Fruit fly (Drosophila melanogaster) whole organism, pupa: ENCODE results near the gene CG7115.

Experiments used
- CG10348 ChIP-seq: fragments of 200-800 bp; sonication (Bioruptor generic); IDR thresholded peaks from 2 replicates; pipeline ENCODE4 v1.3.6; 2022; ENCODE audit warnings: missing biosample characterization, missing genetic modification characterization
- CG14655 ChIP-seq: fragments of 200-800 bp; sonication (Bioruptor generic); optimal IDR thresholded peaks from 3 replicates; lab custom pipeline; 2017; ENCODE audit warnings: mild to moderate bottlenecking, missing biosample characterization, missing genetic modification reagents, missing genetic modification characterization
- CG15710 ChIP-seq: fragments of 200-800 bp; sonication (Bioruptor generic); optimal IDR thresholded peaks from 2 replicates; lab custom pipeline; 2018; ENCODE audit warnings: missing biosample characterization, mild to moderate bottlenecking, missing genetic modification characterization, moderate library complexity
- CG34367 ChIP-seq: fragments of 200-800 bp; sonication (Bioruptor generic); optimal IDR thresholded peaks from 2 replicates; lab custom pipeline; 2018; ENCODE audit warnings: missing biosample characterization, mild to moderate bottlenecking, missing genetic modification characterization
- CG4496 ChIP-seq: fragments of 200-800 bp; sonication (Bioruptor generic); IDR thresholded peaks from 3 replicates; pipeline ENCODE4 v1.3.6; 2022; ENCODE audit warnings: missing biosample characterization, missing genetic modification characterization
- CG8159 ChIP-seq: fragments of 200-800 bp; sonication (Bioruptor generic); optimal IDR thresholded peaks from 3 replicates; lab custom pipeline; 2018; ENCODE audit warnings: missing biosample characterization, mild to moderate bottlenecking, missing genetic modification characterization, moderate library complexity
- CG9948 ChIP-seq: fragments of 200-800 bp; sonication (Bioruptor generic); optimal IDR thresholded peaks from 2 replicates; lab custom pipeline; 2018; ENCODE audit warnings: missing biosample characterization, mild to moderate bottlenecking, missing genetic modification characterization, moderate library complexity
- EcR ChIP-seq: fragments of 200-800 bp; sonication (Bioruptor generic); optimal IDR thresholded peaks from 3 replicates; lab custom pipeline; 2019; ENCODE audit warnings: missing biosample characterization, missing genetic modification characterization, mild to moderate bottlenecking, moderate library complexity, missing genetic modification reagents
- Pif1B ChIP-seq: fragments of 200-800 bp; sonication (Bioruptor generic); optimal IDR thresholded peaks from 3 replicates; lab custom pipeline; 2016; ENCODE audit warnings: missing biosample characterization, missing genetic modification characterization
- fd96Ca ChIP-seq: fragments of 200-800 bp; sonication (Bioruptor generic); IDR thresholded peaks from 3 replicates; pipeline ENCODE4 v1.3.6; 2022; ENCODE audit warnings: missing biosample characterization, missing genetic modification characterization
- gl ChIP-seq: fragments of 200-800 bp; sonication (Bioruptor generic); optimal IDR thresholded peaks from 2 replicates; lab custom pipeline; 2018; ENCODE audit warnings: missing biosample characterization, mild to moderate bottlenecking, missing genetic modification characterization
- rn ChIP-seq: fragments of 200-800 bp; sonication (Bioruptor generic); IDR thresholded peaks from 2 replicates; pipeline ENCODE4 v1.3.6; 2022; ENCODE audit warnings: missing biosample characterization, missing genetic modification characterization

DNA sequence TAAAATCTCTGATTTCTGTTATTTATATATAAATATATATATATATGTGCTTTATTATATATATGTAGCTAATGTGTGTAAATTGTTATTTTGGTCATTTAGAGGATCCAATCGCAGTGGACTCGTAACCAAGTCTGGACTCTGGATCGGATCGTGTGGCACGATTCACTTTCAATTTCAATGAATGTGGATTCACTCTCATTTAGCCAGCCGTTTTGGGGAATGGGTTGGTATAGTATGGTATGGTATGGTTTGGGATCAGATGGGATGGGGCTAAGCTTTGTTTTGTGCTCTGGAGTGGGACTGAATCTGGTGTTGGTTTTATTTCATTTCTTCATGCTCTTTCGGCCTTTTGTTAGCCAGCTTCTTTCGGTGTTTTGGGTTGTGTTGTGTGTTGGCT lies 40.8 kb downstream of the CG7115 start:
- no peak for TF ChIP-seq CG9948 (tag; lab: Kevin White, UChicago)
- no peak for TF ChIP-seq EcR (GFP tag; lab: Kevin White, UChicago)
- TF ChIP-seq CG8159: no peak
- no peak for TF ChIP-seq gl (tag; lab: Kevin White, UChicago)
- TF ChIP-seq CG14655: no peak
- no peak for TF ChIP-seq CG34367 (tag; lab: Kevin White, UChicago)
- no peak for TF ChIP-seq Pif1B (GFP tag; lab: Kevin White, UChicago)
- no peak for TF ChIP-seq fd96Ca (GFP tag; lab: Robert Waterston, UW)
- TF ChIP-seq CG15710 (tag; lab: Kevin White, UChicago): no peak
- TF ChIP-seq rn (GFP tag; lab: Robert Waterston, UW): no peak
- no peak for TF ChIP-seq CG10348
- no peak for TF ChIP-seq CG4496 (GFP tag; lab: Robert Waterston, UW)
